Worm (Caenorhabditis elegans) whole organism, L3 larva: ENCODE measurements around the gene ins-4.

Experiments used
- lin-39 ChIP-seq: fragments of 150-350 bp; optimal IDR thresholded peaks from 2 replicates; lab custom pipeline; 2018; ENCODE audit warnings: missing biosample characterization, missing genetic modification reagents, missing genetic modification characterization
- mdl-1 ChIP-seq: fragments of 150-350 bp; optimal IDR thresholded peaks from 2 replicates; lab custom pipeline; 2014; ENCODE audit warnings: missing biosample characterization, missing genetic modification characterization
- nfya-1 ChIP-seq: sonication (generic microtip); optimal IDR thresholded peaks from 2 replicates; lab custom pipeline; 2017; ENCODE audit warnings: missing genetic modification characterization, mild to moderate bottlenecking, missing compliant biosample characterization, antibody characterized with exemption, moderate library complexity; ENCODE audit not compliant: insufficient read depth
- nhr-11 ChIP-seq: fragments of 150-350 bp; optimal IDR thresholded peaks from 2 replicates; lab custom pipeline; 2014; ENCODE audit warnings: missing biosample characterization, missing genetic modification characterization
- nhr-76 ChIP-seq: fragments of 150-350 bp; sonication (generic microtip); optimal IDR thresholded peaks from 5 replicates; lab custom pipeline; 2014; ENCODE audit warnings: missing biosample characterization, missing genetic modification characterization
- unc-62 ChIP-seq: fragments of 150-350 bp; sonication (generic microtip); optimal IDR thresholded peaks from 4 replicates; lab custom pipeline; 2014; ENCODE audit warnings: missing biosample characterization, missing genetic modification reagents, missing genetic modification characterization
- zag-1 ChIP-seq: fragments of 150-350 bp; optimal IDR thresholded peaks from 2 replicates; lab custom pipeline; 2014; ENCODE audit warnings: missing biosample characterization, missing genetic modification characterization

- peak; percentile 12 for TF ChIP-seq unc-62 (GFP tag; lab: Kevin White, UChicago)
- no peak for TF ChIP-seq nhr-11 (tag; lab: Kevin White, UChicago)
- TF ChIP-seq lin-39 (tag; lab: Kevin White, UChicago), result peak; percentile 39
- peak; percentile 14 for TF ChIP-seq nfya-1 (tag; lab: Kevin White, UChicago)
- TF ChIP-seq mdl-1 (tag; lab: Kevin White, UChicago), result no peak
- no peak for TF ChIP-seq zag-1 (tag; lab: Kevin White, UChicago)
- TF ChIP-seq nhr-76 (tag; lab: Kevin White, UChicago), result no peak
These were observed 40.5 kb upstream of the ins-4 start for ce11 chrII:5955638-5956167.
